Worm (Caenorhabditis elegans): Measurements from ENCODE around the gene pax-3.

The pax-3 gene

DNA sequence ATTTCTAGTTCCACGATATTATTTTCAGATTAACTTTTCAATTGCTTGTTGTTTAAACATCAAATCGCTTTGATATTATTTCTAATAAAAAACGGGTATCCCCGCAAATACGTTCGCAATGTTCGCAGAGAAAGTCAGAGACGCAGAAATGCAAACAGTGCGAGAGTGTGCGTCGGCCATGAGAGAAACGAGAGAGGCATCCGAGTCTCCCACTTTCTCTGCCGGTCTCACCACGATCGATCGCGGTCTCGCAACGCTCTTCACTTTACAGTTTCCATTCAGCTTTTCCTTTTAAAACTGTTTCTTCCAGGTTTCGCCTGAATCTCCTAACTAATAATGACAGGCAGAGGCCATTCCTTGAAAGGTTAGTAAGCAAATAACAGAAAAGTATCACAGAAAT lies 28.0 kb downstream of the pax-3 start, which contains the start of gene F33H1.4 (continued):
- TF ChIP-seq zfp-3 (GFP tag; conservative IDR thresholded peaks at IDR 0.05) (peak; percentile 33; the same call in 1 of the 2 replicates), php-3 (GFP tag; IDR thresholded peaks at IDR 0.05) (no peak), set-16 (GFP tag; IDR thresholded peaks at IDR 0.05) (no peak), F10B5.3 (tag; optimal IDR thresholded peaks at IDR 0.05) (no peak), ceh-44 (GFP tag; IDR thresholded peaks at IDR 0.05) (no peak), rbr-2 (tag; optimal IDR thresholded peaks at IDR 0.05) (peak; percentile 3), duxl-1 (tag; optimal IDR thresholded peaks at IDR 0.05; ENCODE audit: poor library complexity) (peak; percentile 44), ceh-32 (tag; optimal IDR thresholded peaks at IDR 0.05; ENCODE audit: poor library complexity) (no peak), daf-19 (GFP tag; conservative IDR thresholded peaks at IDR 0.05) (no peak), Y5F2A.4 (GFP tag; optimal IDR thresholded peaks at IDR 0.05) (no peak), mxl-2 (GFP tag; conservative IDR thresholded peaks at IDR 0.05) (no peak), madf-9 (GFP tag; conservative IDR thresholded peaks at IDR 0.05) (no peak), F49E8.2 (tag; optimal IDR thresholded peaks at IDR 0.05; ENCODE audit: borderline replicate concordance) (peak; percentile 8), lin-15B (tag; optimal IDR thresholded peaks at IDR 0.05) (no peak), dmd-6 (GFP tag; IDR thresholded peaks at IDR 0.05) (no peak; the same call in 1 of the 2 replicates), snpc-4 (tag; optimal IDR thresholded peaks at IDR 0.05) (no peak), zag-1 (tag; optimal IDR thresholded peaks at IDR 0.05) (no peak), lin-38 (GFP tag; IDR thresholded peaks at IDR 0.05) (peak; percentile 57; the same call in 1 of the 2 replicates), cey-2 (tag; optimal IDR thresholded peaks at IDR 0.05; ENCODE audit: borderline replicate concordance, insufficient read depth) (no peak), vab-7 (GFP tag; IDR thresholded peaks at IDR 0.05) (no peak), fos-1 (tag; optimal IDR thresholded peaks at IDR 0.05) (no peak), nhr-237 (tag; optimal IDR thresholded peaks at IDR 0.05) (no peak), arid-1 (GFP tag; conservative IDR thresholded peaks at IDR 0.05) (peak; percentile 62; the same call in 1 of the 2 replicates), nhr-28 (tag; optimal IDR thresholded peaks at IDR 0.05) (peak; percentile 12), pqm-1 (tag; optimal IDR thresholded peaks at IDR 0.05) (no peak), hlh-30 (tag; optimal IDR thresholded peaks at IDR 0.05; ENCODE audit: insufficient read depth) (no peak), nhr-102 (tag; optimal IDR thresholded peaks at IDR 0.05) (no peak), lin-13 (GFP tag; optimal IDR thresholded peaks at IDR 0.05) (peak; percentile 99), hmg-1.1 (GFP tag; IDR thresholded peaks at IDR 0.05) (peak; percentile 74), dmd-9 (GFP tag; IDR thresholded peaks at IDR 0.05) (no peak), lin-29 (GFP tag; IDR thresholded peaks at IDR 0.05) (0 out of 2 replicates have a peak, but pooled peaks have one; percentile 19), nhr-48 (tag; optimal IDR thresholded peaks at IDR 0.05) (peak; percentile 21), nhr-10 (tag; optimal IDR thresholded peaks at IDR 0.05) (no peak), dve-1 (tag; optimal IDR thresholded peaks at IDR 0.05; ENCODE audit: insufficient read depth) (no peak), mdl-1 (tag; optimal IDR thresholded peaks at IDR 0.05) (no peak), Y48G9A.11 (GFP tag; IDR thresholded peaks at IDR 0.05) (0 out of 2 replicates have a peak, but pooled peaks have one; percentile 6), nhr-76 (tag; optimal IDR thresholded peaks at IDR 0.05) (no peak)

DNA sequence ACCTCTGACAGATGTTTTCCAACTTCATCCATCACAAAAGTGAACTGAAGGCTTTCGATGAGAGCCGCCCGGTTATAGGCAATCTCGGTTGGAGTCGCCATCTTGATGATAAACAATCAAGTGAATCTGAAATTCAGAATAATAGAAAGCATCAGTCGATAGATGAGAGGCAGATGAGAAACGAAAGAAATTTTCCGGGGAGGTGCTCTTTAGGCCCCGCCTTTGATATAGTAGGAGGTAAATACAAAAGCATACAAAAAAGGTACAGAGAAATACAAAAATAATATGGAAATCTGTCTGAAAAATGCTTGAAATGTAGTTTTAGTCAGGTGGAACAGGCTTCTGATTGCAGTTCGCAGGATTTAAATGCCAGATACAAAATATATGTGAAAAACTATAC lies 36.3 kb downstream of the pax-3 start, which contains the start of gene srd-1:
Gene srd-1 (minus strand): TSS at position 101 of the 400 bp plus-strand sequence.
- TF ChIP-seq jun-1 (tag; optimal IDR thresholded peaks at IDR 0.05) (no peak), daf-16 (GFP tag; optimal IDR thresholded peaks at IDR 0.05) (no peak), daf-16 (tag; optimal IDR thresholded peaks at IDR 0.05) (no peak), daf-8 (GFP tag; IDR thresholded peaks at IDR 0.05) (no peak)

All from whole organism, L4 larva.